Fruit fly (Drosophila melanogaster) S2 (cell line): ENCODE data around the gene CG6136.

Source experiments
- CG8478 ChIP-seq: fragments of >200 bp; optimal IDR thresholded peaks from 2 replicates; lab custom pipeline; 2018
- CTCF ChIP-seq, 2 experiments: fragments of >200 bp; optimal IDR thresholded peaks; 2 replicates each; lab custom pipeline; 2018

DNA sequence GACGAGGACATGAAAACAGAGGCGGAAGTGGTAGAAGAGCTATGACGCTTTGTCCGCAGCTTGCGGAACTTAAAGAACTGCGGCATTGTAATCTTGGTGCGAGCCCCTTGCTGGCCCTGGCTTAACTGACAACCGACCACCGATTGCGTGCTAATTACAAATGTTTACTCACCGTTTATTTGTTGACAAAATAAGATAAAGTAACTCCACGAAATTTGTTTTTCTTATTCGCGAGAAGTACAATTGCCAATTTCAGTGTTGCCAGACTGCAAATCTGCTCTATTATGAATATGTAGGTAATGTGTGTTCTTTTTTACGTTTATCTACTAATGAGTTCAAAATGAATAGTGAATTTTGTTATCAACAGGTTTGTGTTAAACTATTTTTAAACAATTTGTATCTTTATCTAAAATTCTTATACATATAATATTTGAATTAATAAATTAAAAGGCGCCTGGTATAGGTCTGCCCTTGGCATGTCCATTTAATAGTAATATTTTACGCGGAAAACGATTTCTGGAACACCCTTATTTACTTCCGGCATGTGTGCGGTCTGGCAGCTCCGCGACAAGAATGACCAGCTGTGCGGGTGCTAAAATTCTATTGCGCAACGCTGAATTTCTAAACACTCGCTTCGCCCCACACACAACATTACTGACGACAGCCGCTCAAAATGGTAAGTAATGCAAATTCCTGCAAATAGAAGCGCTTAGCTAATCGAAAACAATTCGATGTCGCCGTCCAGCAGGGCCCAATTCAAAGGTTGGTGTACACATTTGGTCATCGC lies 15.2 kb downstream of the CG6136 start, which contains the start of the genes Atg4b and Hibch:
- no peak for TF ChIP-seq CG8478 (lab: Kevin White, UChicago)
- TF ChIP-seq CTCF (optimal IDR thresholded peaks at IDR 0.05; lab: Kevin White, UChicago) = no peak
